Fruit fly (Drosophila melanogaster): Measurements from ENCODE around the gene CG10026.

Gene CG10026

DNA sequence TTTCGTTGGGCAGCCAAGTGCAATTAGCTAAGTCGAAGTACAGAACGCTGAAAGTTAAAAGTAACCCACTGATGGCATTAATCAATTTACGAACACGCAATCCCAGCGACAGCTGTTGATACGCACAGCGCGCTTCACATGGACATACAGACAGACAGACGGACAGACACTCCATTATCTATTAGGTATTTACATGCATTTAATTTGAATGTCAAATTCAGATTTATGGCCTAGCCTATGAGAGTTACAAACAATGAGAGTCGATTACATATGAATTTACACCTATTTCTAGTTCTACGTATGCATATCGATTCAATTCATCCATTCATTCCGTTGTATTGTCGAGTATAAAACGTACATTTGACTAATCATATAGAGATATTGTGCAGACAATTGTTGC lies 11.4 kb upstream of the CG10026 start, which contains the start of gene CG10237:
Gene CG10237 (minus strand): TSS at position 101 of the 400 bp plus-strand sequence.
- TF ChIP-seq CG32006 (GFP tag; optimal IDR thresholded peaks at IDR 0.05) = no peak
- TF ChIP-seq CG11294 (GFP tag; IDR thresholded peaks at IDR 0.05) = no peak
- no peak for TF ChIP-seq CG9139 (GFP tag; optimal IDR thresholded peaks at IDR 0.05)
- no peak for TF ChIP-seq CG15336 (GFP tag; IDR thresholded peaks at IDR 0.05)
- no peak for TF ChIP-seq CG6792 (GFP tag; optimal IDR thresholded peaks at IDR 0.05)
- no peak for TF ChIP-seq Sox15 (GFP tag; optimal IDR thresholded peaks at IDR 0.05)
- TF ChIP-seq dac (GFP tag; optimal IDR thresholded peaks at IDR 0.05) = no peak
- no peak for TF ChIP-seq CG16779 (tag; optimal IDR thresholded peaks at IDR 0.05)
- no peak for TF ChIP-seq fd59A (GFP tag; optimal IDR thresholded peaks at IDR 0.05)
- no peak for TF ChIP-seq CG6854 (GFP tag; optimal IDR thresholded peaks at IDR 0.05)
- no peak for TF ChIP-seq Gug (GFP tag; IDR thresholded peaks at IDR 0.05)
- TF ChIP-seq net (GFP tag; optimal IDR thresholded peaks at IDR 0.05) = no peak
- TF ChIP-seq CG8119 (GFP tag; IDR thresholded peaks at IDR 0.05) = no peak
- TF ChIP-seq CG8632 (GFP tag; optimal IDR thresholded peaks at IDR 0.05) = no peak
- TF ChIP-seq esn (GFP tag; optimal IDR thresholded peaks at IDR 0.05) = no peak
- no peak for TF ChIP-seq Hr39 (GFP tag; optimal IDR thresholded peaks at IDR 0.05)
- no peak for TF ChIP-seq CG10631 (GFP tag; optimal IDR thresholded peaks at IDR 0.05)
- TF ChIP-seq Ets21C (GFP tag; optimal IDR thresholded peaks at IDR 0.05) = no peak
- TF ChIP-seq CG11902 (GFP tag; optimal IDR thresholded peaks at IDR 0.05) = no peak

DNA sequence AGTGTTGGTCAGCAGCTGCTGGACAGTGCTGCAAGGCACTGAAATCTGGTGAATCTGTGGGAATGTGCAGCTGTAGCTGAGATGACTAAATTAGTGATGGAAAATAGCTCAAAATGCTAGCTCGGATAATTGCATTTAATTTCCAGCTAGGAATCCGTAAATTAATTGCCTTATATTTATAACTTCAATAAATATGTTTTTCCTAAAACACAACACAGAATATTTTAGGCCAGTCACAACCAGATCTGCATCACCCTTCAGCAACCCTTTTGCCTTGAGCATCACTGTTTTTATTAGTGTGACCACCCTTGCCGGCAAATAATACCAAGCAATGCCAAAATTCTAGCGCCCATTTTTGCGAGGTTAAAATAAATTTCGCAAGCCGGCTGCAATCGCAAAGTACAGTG lies 9.3 kb upstream of the CG10026 start, which contains the start of gene Hs2st:
Gene Hs2st (minus strand): TSS at position 17 of the 407 bp plus-strand sequence.
- TF ChIP-seq CG4318 (GFP tag; optimal IDR thresholded peaks at IDR 0.05) = peak; percentile 81
- TF ChIP-seq CG6792 (GFP tag; optimal IDR thresholded peaks at IDR 0.05) = peak; percentile 91
- no peak for TF ChIP-seq CG9139 (GFP tag; optimal IDR thresholded peaks at IDR 0.05)
- peak; percentile 94 for TF ChIP-seq topi (GFP tag; optimal IDR thresholded peaks at IDR 0.05)
- TF ChIP-seq Gug (GFP tag; IDR thresholded peaks at IDR 0.05) = peak; percentile 89
- no peak for TF ChIP-seq CG6276 (GFP tag; optimal IDR thresholded peaks at IDR 0.05)
- TF ChIP-seq pdm3 (GFP tag; optimal IDR thresholded peaks at IDR 0.05) = peak; percentile 95
- peak; percentile 53 for TF ChIP-seq Hr38 (GFP tag; optimal IDR thresholded peaks at IDR 0.05)
- peak; percentile 93 for TF ChIP-seq Eip75B (GFP tag; optimal IDR thresholded peaks at IDR 0.05)
- peak; percentile 81 for TF ChIP-seq net (GFP tag; optimal IDR thresholded peaks at IDR 0.05)
- TF ChIP-seq Hr39 (GFP tag; optimal IDR thresholded peaks at IDR 0.05) = peak; percentile 97
- no peak for TF ChIP-seq fkh (GFP tag; optimal IDR thresholded peaks at IDR 0.05)
- TF ChIP-seq CG15336 (GFP tag; IDR thresholded peaks at IDR 0.05) = peak; percentile 79
- TF ChIP-seq CG16779 (tag; optimal IDR thresholded peaks at IDR 0.05) = peak; percentile 64
- peak; percentile 84 for TF ChIP-seq Ets96B (tag; optimal IDR thresholded peaks at IDR 0.05)
- peak; percentile 94 for TF ChIP-seq CG11902 (GFP tag; optimal IDR thresholded peaks at IDR 0.05)
- peak; percentile 77 to 81 for TF ChIP-seq salr (GFP tag; optimal IDR thresholded peaks at IDR 0.05)
- TF ChIP-seq fd59A (GFP tag; optimal IDR thresholded peaks at IDR 0.05) = peak; percentile 81
- peak; percentile 89 for TF ChIP-seq Sox102F (GFP tag; optimal IDR thresholded peaks at IDR 0.05)
- TF ChIP-seq CG6854 (GFP tag; optimal IDR thresholded peaks at IDR 0.05) = peak; percentile 46
- TF ChIP-seq CG11294 (GFP tag; IDR thresholded peaks at IDR 0.05) = peak; percentile 71; the same call in 1 of the 2 replicates
- peak; percentile 81 for TF ChIP-seq CG6808 (GFP tag; optimal IDR thresholded peaks at IDR 0.05)
- peak; percentile 98 for TF ChIP-seq svp (GFP tag)
- peak; percentile 95 for TF ChIP-seq esn (GFP tag; optimal IDR thresholded peaks at IDR 0.05)
- peak; percentile 84 for TF ChIP-seq CG11762 (GFP tag; optimal IDR thresholded peaks at IDR 0.05; ENCODE audit: insufficient read depth)
- peak; percentile 92 for TF ChIP-seq Smox (GFP tag; optimal IDR thresholded peaks at IDR 0.05)
- TF ChIP-seq CG6163 (GFP tag; IDR thresholded peaks at IDR 0.05) = peak; percentile 88
- peak; percentile 90 for TF ChIP-seq CG32006 (GFP tag; optimal IDR thresholded peaks at IDR 0.05)
- TF ChIP-seq achi (GFP tag; optimal IDR thresholded peaks at IDR 0.05) = peak; percentile 92
- TF ChIP-seq CG8119 (GFP tag; IDR thresholded peaks at IDR 0.05) = peak; percentile 77; the same call in 2 of the 3 replicates
- TF ChIP-seq lz (GFP tag; optimal IDR thresholded peaks at IDR 0.05) = peak; percentile 96
- TF ChIP-seq dsx (GFP tag; optimal IDR thresholded peaks at IDR 0.05; ENCODE audit: poor library complexity, severe bottlenecking) = peak; percentile 75
- peak; percentile 84 for TF ChIP-seq CG8632 (GFP tag; optimal IDR thresholded peaks at IDR 0.05)
- peak; percentile 88 for TF ChIP-seq Lpt (GFP tag; optimal IDR thresholded peaks at IDR 0.05)
- TF ChIP-seq Sox15 (GFP tag; optimal IDR thresholded peaks at IDR 0.05) = peak; percentile 96
- TF ChIP-seq CG3919 (GFP tag; optimal IDR thresholded peaks at IDR 0.05) = peak; percentile 92
- TF ChIP-seq acj6 (GFP tag; optimal IDR thresholded peaks at IDR 0.05) = peak; percentile 95
- peak; percentile 72 for TF ChIP-seq fd85E (GFP tag; optimal IDR thresholded peaks at IDR 0.05)
- TF ChIP-seq CG34406 (GFP tag; optimal IDR thresholded peaks at IDR 0.05) = peak; percentile 86
- TF ChIP-seq Blimp-1 (GFP tag; optimal IDR thresholded peaks at IDR 0.05) = peak; percentile 74
- TF ChIP-seq CG8319 (GFP tag; optimal IDR thresholded peaks at IDR 0.05) = peak; percentile 89
- peak; percentile 84 for TF ChIP-seq dac (GFP tag; optimal IDR thresholded peaks at IDR 0.05)
- TF ChIP-seq eg (GFP tag; IDR thresholded peaks at IDR 0.05) = peak; percentile 86
- TF ChIP-seq CG3032 (tag; optimal IDR thresholded peaks at IDR 0.05) = peak; percentile 91
- TF ChIP-seq Eip78C (GFP tag) = peak; percentile 97
